Worm (Caenorhabditis elegans): ENCODE measurements around the gene ham-1.

- no peak for TF ChIP-seq C17E4.6 (GFP tag; IDR thresholded peaks at IDR 0.05)
- TF ChIP-seq tlf-1 (GFP tag; optimal IDR thresholded peaks at IDR 0.05) = no peak
These were observed 17.0 kb downstream of the ham-1 start, which contains the start of the genes ZK795.2 and ZK795.3 for ce11 chrIV:12558925-12559450.
